Worm (Caenorhabditis elegans) whole organism, early embryonic: Measurements from ENCODE around the gene lin-32.

Source experiments
- F13C5.2 ChIP-seq: sonication (generic microtip); optimal IDR thresholded peaks from 2 replicates; lab custom pipeline; 2017; ENCODE audit warnings: mild to moderate bottlenecking, missing genetic modification characterization, inconsistent platforms, missing compliant biosample characterization
- ama-1 ChIP-seq: fragments of 150-350 bp; optimal IDR thresholded peaks from 2 replicates; lab custom pipeline; 2014
- ceh-36 ChIP-seq: sonication (generic microtip); optimal IDR thresholded peaks from 2 replicates; lab custom pipeline; 2016; ENCODE audit warnings: missing genetic modification characterization, inconsistent platforms, missing compliant biosample characterization
- flt-1 ChIP-seq: fragments of 200-800 bp; sonication (Bioruptor generic); IDR thresholded peaks from 2 replicates; pipeline ENCODE4 v1.3.6; 2022; ENCODE audit warnings: missing genetic modification characterization, missing compliant biosample characterization
- hmbx-1 ChIP-seq: sonication (generic microtip); optimal IDR thresholded peaks from 2 replicates; lab custom pipeline; 2016; ENCODE audit warnings: mild to moderate bottlenecking, missing genetic modification characterization, missing compliant biosample characterization
- hmg-4 ChIP-seq: fragments of 200-800 bp; sonication (Bioruptor generic); optimal IDR thresholded peaks from 2 replicates; lab custom pipeline; 2018; ENCODE audit warnings: mild to moderate bottlenecking, missing genetic modification characterization, missing compliant biosample characterization
- tra-4 ChIP-seq: sonication (generic microtip); optimal IDR thresholded peaks from 2 replicates; lab custom pipeline; 2017; ENCODE audit warnings: missing genetic modification characterization, missing compliant biosample characterization

- TF ChIP-seq tra-4 (tag; lab: Kevin White, UChicago) (no peak), ceh-36 (tag; lab: Kevin White, UChicago) (no peak), hmg-4 (GFP tag; lab: Kevin White, UChicago) (peak; percentile 31), F13C5.2 (tag; lab: Kevin White, UChicago) (no peak), hmbx-1 (tag; lab: Kevin White, UChicago) (no peak), flt-1 (no peak), ama-1 (lab: Kevin White, UChicago) (no peak)
Observed at ce11 chrX:2216662-2217061, 13.3 kb downstream of the lin-32 start.
